Worm (Caenorhabditis elegans) whole organism, L2 larva: Measurements from ENCODE around the gene F31F4.1.

ENCODE experiments used
- C34F6.9 ChIP-seq: fragments of 150-350 bp; optimal IDR thresholded peaks from 2 replicates; lab custom pipeline; 2014; ENCODE audit warnings: missing biosample characterization, missing genetic modification characterization
- F13H6.1 ChIP-seq: sonication (generic microtip); optimal IDR thresholded peaks from 2 replicates; lab custom pipeline; 2016; ENCODE audit warnings: missing genetic modification characterization, missing compliant biosample characterization
- R02D3.7 ChIP-seq: fragments of 150-350 bp; optimal IDR thresholded peaks from 2 replicates; lab custom pipeline; 2014; ENCODE audit warnings: missing biosample characterization, missing genetic modification characterization
- Y55F3AM.14 ChIP-seq: fragments of 200-800 bp; sonication (Bioruptor generic); optimal IDR thresholded peaks from 2 replicates; lab custom pipeline; 2018; ENCODE audit warnings: mild to moderate bottlenecking, missing genetic modification characterization, missing compliant biosample characterization
- ZK546.5 ChIP-seq: sonication (generic microtip); optimal IDR thresholded peaks from 2 replicates; lab custom pipeline; 2017; ENCODE audit warnings: missing biosample characterization, missing genetic modification characterization
- alr-1 ChIP-seq: fragments of 150-350 bp; optimal IDR thresholded peaks from 2 replicates; lab custom pipeline; 2014; ENCODE audit warnings: missing biosample characterization, missing genetic modification characterization
- aly-2 ChIP-seq: fragments of 150-350 bp; optimal IDR thresholded peaks from 2 replicates; lab custom pipeline; 2014; ENCODE audit warnings: missing biosample characterization, missing genetic modification characterization
- ama-1 ChIP-seq: fragments of 150-350 bp; optimal IDR thresholded peaks from 2 replicates; lab custom pipeline; 2018; ENCODE audit warnings: inconsistent platforms
- blmp-1 ChIP-seq: sonication (generic microtip); optimal IDR thresholded peaks from 2 replicates; lab custom pipeline; 2017; ENCODE audit warnings: missing genetic modification characterization, mild to moderate bottlenecking, missing compliant biosample characterization, antibody characterized with exemption, moderate library complexity; ENCODE audit not compliant: insufficient read depth
- ceh-16 ChIP-seq: fragments of 150-350 bp; optimal IDR thresholded peaks from 2 replicates; lab custom pipeline; 2014; ENCODE audit warnings: missing biosample characterization, missing genetic modification characterization
- ceh-82 ChIP-seq: fragments of 150-350 bp; optimal IDR thresholded peaks from 2 replicates; lab custom pipeline; 2014; ENCODE audit warnings: missing biosample characterization, missing genetic modification characterization
- crh-2 ChIP-seq: sonication (generic microtip); optimal IDR thresholded peaks from 2 replicates; lab custom pipeline; 2017; ENCODE audit warnings: missing biosample characterization, missing genetic modification characterization
- dmd-4 ChIP-seq: sonication (generic microtip); optimal IDR thresholded peaks from 2 replicates; lab custom pipeline; 2017; ENCODE audit warnings: missing biosample characterization, missing genetic modification characterization
- egl-27 ChIP-seq: sonication (generic microtip); optimal IDR thresholded peaks from 3 replicates; lab custom pipeline; 2017; ENCODE audit warnings: missing biosample characterization, missing genetic modification reagents, missing genetic modification characterization
- elt-1 ChIP-seq: fragments of 150-350 bp; optimal IDR thresholded peaks from 2 replicates; lab custom pipeline; 2014; ENCODE audit warnings: missing biosample characterization, missing genetic modification characterization
- elt-3 ChIP-seq: sonication (generic microtip); optimal IDR thresholded peaks from 2 replicates; lab custom pipeline; 2017; ENCODE audit warnings: missing biosample characterization, missing genetic modification characterization
- fos-1 ChIP-seq: fragments of 150-350 bp; optimal IDR thresholded peaks from 2 replicates; lab custom pipeline; 2014; ENCODE audit warnings: missing biosample characterization, missing genetic modification characterization
- gmeb-1 ChIP-seq: fragments of 150-350 bp; optimal IDR thresholded peaks from 2 replicates; lab custom pipeline; 2014; ENCODE audit warnings: missing biosample characterization, missing genetic modification characterization
- lin-11 ChIP-seq: fragments of 150-350 bp; sonication (generic microtip); optimal IDR thresholded peaks from 2 replicates; lab custom pipeline; 2014; ENCODE audit warnings: missing biosample characterization, missing genetic modification characterization, inconsistent platforms, mixed read lengths
- lin-13 ChIP-seq: fragments of 150-350 bp; optimal IDR thresholded peaks from 2 replicates; lab custom pipeline; 2014; ENCODE audit warnings: missing biosample characterization, missing genetic modification reagents, missing genetic modification characterization
- lin-39 ChIP-seq: fragments of 150-350 bp; optimal IDR thresholded peaks from 2 replicates; lab custom pipeline; 2014; ENCODE audit warnings: missing biosample characterization, missing genetic modification reagents, missing genetic modification characterization
- lsy-2 ChIP-seq, 2 experiments: fragments of 150-350 bp in 1 of 2; sonication (generic microtip) in 1 of 2; optimal IDR thresholded peaks; 2 replicates each; lab custom pipeline; 2014 to 2017; ENCODE audit warnings: missing biosample characterization in 2 of 2, missing genetic modification characterization in 2 of 2
- mab-5 ChIP-seq: fragments of 150-350 bp; optimal IDR thresholded peaks from 2 replicates; lab custom pipeline; 2014; ENCODE audit warnings: missing biosample characterization, missing genetic modification characterization
- mbf-1 ChIP-seq: sonication (generic microtip); optimal IDR thresholded peaks from 2 replicates; lab custom pipeline; 2017; ENCODE audit warnings: missing biosample characterization, missing genetic modification characterization
- mdl-1 ChIP-seq, 2 experiments: fragments of 150-350 bp in 1 of 2; sonication (generic microtip) in 1 of 2; optimal IDR thresholded peaks; 2 replicates each; lab custom pipeline; 2017; ENCODE audit warnings: missing biosample characterization in 2 of 2, missing genetic modification characterization in 2 of 2
- nhr-10 ChIP-seq: sonication (generic microtip); optimal IDR thresholded peaks from 2 replicates; lab custom pipeline; 2017; ENCODE audit warnings: missing biosample characterization, missing genetic modification characterization
- nhr-11 ChIP-seq: fragments of 150-350 bp; optimal IDR thresholded peaks from 2 replicates; lab custom pipeline; 2014; ENCODE audit warnings: missing biosample characterization, missing genetic modification characterization
- nhr-12 ChIP-seq: fragments of 150-350 bp; optimal IDR thresholded peaks from 2 replicates; lab custom pipeline; 2014; ENCODE audit warnings: missing biosample characterization, missing genetic modification characterization
- nhr-129 ChIP-seq: fragments of 150-350 bp; optimal IDR thresholded peaks from 2 replicates; lab custom pipeline; 2014; ENCODE audit warnings: missing biosample characterization, missing genetic modification characterization
- nhr-21 ChIP-seq: fragments of 150-350 bp; optimal IDR thresholded peaks from 2 replicates; lab custom pipeline; 2014; ENCODE audit warnings: missing biosample characterization, missing genetic modification characterization
- nhr-23 ChIP-seq: fragments of 150-350 bp; optimal IDR thresholded peaks from 2 replicates; lab custom pipeline; 2014; ENCODE audit warnings: missing biosample characterization, missing genetic modification reagents, missing genetic modification characterization
- nhr-237 ChIP-seq: fragments of 150-350 bp; optimal IDR thresholded peaks from 2 replicates; lab custom pipeline; 2014; ENCODE audit warnings: missing biosample characterization, missing genetic modification characterization
- nhr-25 ChIP-seq: fragments of 150-350 bp; sonication (generic microtip); optimal IDR thresholded peaks from 3 replicates; lab custom pipeline; 2014; ENCODE audit warnings: missing biosample characterization, missing genetic modification characterization
- nhr-6 ChIP-seq: fragments of 150-350 bp; optimal IDR thresholded peaks from 2 replicates; lab custom pipeline; 2014; ENCODE audit warnings: missing biosample characterization, missing genetic modification characterization
- nhr-77 ChIP-seq: fragments of 150-350 bp; optimal IDR thresholded peaks from 2 replicates; lab custom pipeline; 2014; ENCODE audit warnings: missing biosample characterization, missing genetic modification characterization
- peb-1 ChIP-seq: fragments of 150-350 bp; optimal IDR thresholded peaks from 2 replicates; lab custom pipeline; 2014; ENCODE audit warnings: missing biosample characterization, missing genetic modification characterization
- sem-4 ChIP-seq: fragments of 150-350 bp; optimal IDR thresholded peaks from 2 replicates; lab custom pipeline; 2014; ENCODE audit warnings: missing biosample characterization, missing genetic modification reagents, missing genetic modification characterization
- sma-3 ChIP-seq: sonication (generic microtip); optimal IDR thresholded peaks from 2 replicates; lab custom pipeline; 2016; ENCODE audit warnings: missing genetic modification reagents, missing genetic modification characterization, missing compliant biosample characterization
- sma-9 ChIP-seq, 2 experiments: fragments of 150-350 bp in 1 of 2; sonication (generic microtip) in 1 of 2; optimal IDR thresholded peaks; 2 replicates each; lab custom pipeline; 2014 to 2016; ENCODE audit warnings: missing genetic modification characterization in 2 of 2, mild to moderate bottlenecking in 1 of 2, missing biosample characterization in 1 of 2, missing compliant biosample characterization in 1 of 2, missing genetic modification reagents in 1 of 2, moderate library complexity in 1 of 2
- snpc-4 ChIP-seq: fragments of 150-350 bp; optimal IDR thresholded peaks from 2 replicates; lab custom pipeline; 2014; ENCODE audit warnings: missing biosample characterization, missing genetic modification characterization
- unc-39 ChIP-seq: fragments of 150-350 bp; optimal IDR thresholded peaks from 2 replicates; lab custom pipeline; 2014; ENCODE audit warnings: missing biosample characterization, missing genetic modification characterization
- unc-55 ChIP-seq: fragments of 150-350 bp; sonication (generic microtip); optimal IDR thresholded peaks from 3 replicates; lab custom pipeline; 2014; ENCODE audit warnings: missing biosample characterization, missing genetic modification reagents, missing genetic modification characterization
- unc-62 ChIP-seq: fragments of 150-350 bp; optimal IDR thresholded peaks from 2 replicates; lab custom pipeline; 2014; ENCODE audit warnings: missing biosample characterization, missing genetic modification reagents, missing genetic modification characterization
- zag-1 ChIP-seq: fragments of 150-350 bp; optimal IDR thresholded peaks from 2 replicates; lab custom pipeline; 2014; ENCODE audit warnings: missing biosample characterization, missing genetic modification characterization
- ztf-1 ChIP-seq: fragments of 200-800 bp; sonication (Bioruptor generic); conservative IDR thresholded peaks from 2 replicates; pipeline ENCODE4 v1.3.6; 2022; ENCODE audit warnings: missing genetic modification characterization, missing compliant biosample characterization
- ztf-11 ChIP-seq: sonication (generic microtip); optimal IDR thresholded peaks from 2 replicates; lab custom pipeline; 2017; ENCODE audit warnings: missing biosample characterization, missing genetic modification characterization
- ztf-4 ChIP-seq: fragments of 150-350 bp; optimal IDR thresholded peaks from 2 replicates; lab custom pipeline; 2014; ENCODE audit warnings: missing biosample characterization, missing genetic modification characterization

Gene F31F4.1

DNA sequence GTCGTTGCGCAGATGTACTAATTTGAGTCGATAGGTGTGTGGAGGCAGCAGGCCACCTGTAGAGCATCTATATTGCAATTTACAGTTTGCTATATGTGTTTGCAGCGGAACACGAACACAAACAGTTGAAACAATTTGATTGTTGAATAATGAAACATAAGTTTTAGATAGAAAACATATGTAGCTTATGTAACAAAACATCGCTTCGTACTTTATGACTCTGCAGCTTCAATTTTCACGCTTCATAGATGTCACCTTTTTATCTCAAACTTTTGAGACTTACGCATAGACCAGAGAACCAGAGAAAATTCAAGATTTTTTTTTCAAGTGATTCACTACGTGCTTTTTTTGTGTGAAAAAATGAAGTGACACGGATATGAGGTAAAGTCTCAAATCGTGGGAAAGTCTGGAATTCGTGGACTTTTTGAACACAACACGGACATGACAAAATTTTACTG, 40.1 kb downstream of the F31F4.1 start, which contains the start of gene fbxb-72:
fbxb-72 (minus strand) TSS at position 58 of the 458 bp plus-strand sequence.
- TF ChIP-seq gmeb-1 (peak; percentile 46), C34F6.9 (tag; lab: Kevin White, UChicago) (peak; percentile 32), nhr-237 (no peak), lin-13 (peak; percentile 53), egl-27 (tag; lab: Kevin White, UChicago) (no peak), zag-1 (tag; lab: Kevin White, UChicago) (no peak), alr-1 (tag; lab: Kevin White, UChicago) (no peak), unc-62 (GFP tag; lab: Kevin White, UChicago) (no peak), nhr-10 (tag; lab: Kevin White, UChicago) (no peak), R02D3.7 (tag; lab: Kevin White, UChicago) (no peak), nhr-11 (tag; lab: Kevin White, UChicago) (no peak), sma-3 (GFP tag; lab: Kevin White, UChicago) (peak; percentile 70), ama-1 (lab: Kevin White, UChicago) (peak; percentile 98), lsy-2 (tag; optimal IDR thresholded peaks at IDR 0.05; lab: Kevin White, UChicago) (peak in 1 of 2 experiments; percentile 87), ztf-4 (tag; lab: Kevin White, UChicago) (peak; percentile 89), Y55F3AM.14 (GFP tag; lab: Kevin White, UChicago) (peak; percentile 90), elt-1 (tag; lab: Kevin White, UChicago) (no peak), nhr-6 (tag; lab: Kevin White, UChicago) (peak; percentile 63), unc-55 (GFP tag; lab: Kevin White, UChicago) (no peak), mbf-1 (no peak), ZK546.5 (tag; lab: Kevin White, UChicago) (peak; percentile 17), ztf-1 (GFP tag; lab: Robert Waterston, UW) (0 out of 2 replicates have a peak, but pooled peaks have one; percentile 18), crh-2 (peak; percentile 85), nhr-129 (tag; lab: Kevin White, UChicago) (peak; percentile 88), F13H6.1 (tag; lab: Kevin White, UChicago) (peak; percentile 71), mab-5 (tag; lab: Kevin White, UChicago) (no peak), nhr-12 (no peak), lin-11 (no peak), ceh-16 (tag; lab: Kevin White, UChicago) (no peak), lin-39 (tag; lab: Kevin White, UChicago) (no peak), nhr-25 (tag; lab: Kevin White, UChicago) (peak; percentile 89), nhr-77 (tag; lab: Kevin White, UChicago) (no peak), sem-4 (tag; lab: Kevin White, UChicago) (peak; percentile 8), fos-1 (tag; lab: Kevin White, UChicago) (no peak), aly-2 (tag; lab: Kevin White, UChicago) (peak; percentile 5), elt-3 (tag; lab: Kevin White, UChicago) (no peak), snpc-4 (peak; percentile 37), ceh-82 (tag; lab: Kevin White, UChicago) (no peak), peb-1 (tag; lab: Kevin White, UChicago) (no peak), unc-39 (tag; lab: Kevin White, UChicago) (no peak), dmd-4 (tag; lab: Kevin White, UChicago) (no peak), ztf-11 (tag; lab: Kevin White, UChicago) (no peak), blmp-1 (tag; lab: Kevin White, UChicago) (peak; percentile 73), nhr-23 (no peak), nhr-21 (peak; percentile 95), sma-9 (GFP tag; optimal IDR thresholded peaks at IDR 0.05; lab: Kevin White, UChicago) (peak; percentile 77), sma-9 (tag; optimal IDR thresholded peaks at IDR 0.05; lab: Kevin White, UChicago) (no peak), mdl-1 (tag; optimal IDR thresholded peaks at IDR 0.05; lab: Kevin White, UChicago) (no peak)
- TF ChIP-seq, all 48 proteins: peak for 21
